Worm (Caenorhabditis elegans) whole organism, mixed stage, embryonic: Measurements from ENCODE around the gene lys-2.

Source experiments
- M03D4.4 ChIP-seq: sonication (generic microtip); optimal IDR thresholded peaks from 2 replicates; lab custom pipeline; 2017; ENCODE audit warnings: mild to moderate bottlenecking, missing genetic modification characterization, missing compliant biosample characterization
- bed-3 ChIP-seq: fragments of 200-800 bp; sonication (Bioruptor generic); optimal IDR thresholded peaks from 3 replicates; lab custom pipeline; 2018; ENCODE audit warnings: mild to moderate bottlenecking, missing genetic modification characterization, moderate library complexity, missing compliant biosample characterization
- blmp-1 ChIP-seq: fragments of 150-350 bp; optimal IDR thresholded peaks from 2 replicates; lab custom pipeline; 2014; ENCODE audit warnings: missing biosample characterization, missing genetic modification characterization
- ceh-39 ChIP-seq: fragments of 150-350 bp; optimal IDR thresholded peaks from 2 replicates; lab custom pipeline; 2014; ENCODE audit warnings: missing biosample characterization, missing genetic modification characterization
- ceh-43 ChIP-seq: fragments of 200-800 bp; sonication (Bioruptor generic); optimal IDR thresholded peaks from 2 replicates; lab custom pipeline; 2018; ENCODE audit warnings: mild to moderate bottlenecking, missing genetic modification characterization, moderate library complexity, missing compliant biosample characterization
- ceh-83 ChIP-seq: fragments of 200-800 bp; sonication (Bioruptor generic); optimal IDR thresholded peaks from 2 replicates; lab custom pipeline; 2018; ENCODE audit warnings: mild to moderate bottlenecking, missing genetic modification characterization, missing compliant biosample characterization
- ces-1 ChIP-seq: fragments of 150-350 bp; optimal IDR thresholded peaks from 2 replicates; lab custom pipeline; 2014; ENCODE audit warnings: missing biosample characterization, missing genetic modification reagents, missing genetic modification characterization
- cnd-1 ChIP-seq: fragments of 200-800 bp; sonication (Bioruptor generic); optimal IDR thresholded peaks from 2 replicates; lab custom pipeline; 2018; ENCODE audit warnings: mild to moderate bottlenecking, missing genetic modification characterization, missing compliant biosample characterization
- elt-1 ChIP-seq: sonication (generic microtip); optimal IDR thresholded peaks from 2 replicates; lab custom pipeline; 2017; ENCODE audit warnings: missing genetic modification characterization, mild to moderate bottlenecking, missing compliant biosample characterization, antibody characterized with exemption, moderate library complexity, borderline replicate concordance; ENCODE audit not compliant: insufficient read depth
- elt-3 ChIP-seq: fragments of 150-350 bp; optimal IDR thresholded peaks from 2 replicates; lab custom pipeline; 2014; ENCODE audit warnings: missing biosample characterization, missing genetic modification characterization
- flh-1 ChIP-seq: fragments of 200-800 bp; sonication (Bioruptor generic); optimal IDR thresholded peaks from 2 replicates; lab custom pipeline; 2018; ENCODE audit warnings: mild to moderate bottlenecking, missing genetic modification characterization, moderate library complexity, missing compliant biosample characterization
- ham-2 ChIP-seq: fragments of 200-800 bp; sonication (Bioruptor generic); optimal IDR thresholded peaks from 2 replicates; lab custom pipeline; 2018; ENCODE audit warnings: mild to moderate bottlenecking, missing genetic modification characterization, missing compliant biosample characterization
- hlh-1 ChIP-seq: fragments of 150-350 bp; optimal IDR thresholded peaks from 2 replicates; lab custom pipeline; 2014; ENCODE audit warnings: missing biosample characterization, missing genetic modification reagents, missing genetic modification characterization
- lin-13 ChIP-seq: fragments of 150-350 bp; optimal IDR thresholded peaks from 2 replicates; lab custom pipeline; 2014; ENCODE audit warnings: missing biosample characterization, missing genetic modification characterization
- lsy-2 ChIP-seq: fragments of 150-350 bp; optimal IDR thresholded peaks from 2 replicates; lab custom pipeline; 2014; ENCODE audit warnings: missing biosample characterization, missing genetic modification characterization
- mab-5 ChIP-seq: fragments of 150-350 bp; optimal IDR thresholded peaks from 2 replicates; lab custom pipeline; 2014; ENCODE audit warnings: missing biosample characterization, missing genetic modification characterization
- mls-2 ChIP-seq: sonication (generic microtip); optimal IDR thresholded peaks from 2 replicates; lab custom pipeline; 2016; ENCODE audit warnings: mild to moderate bottlenecking, missing genetic modification characterization, moderate library complexity, missing compliant biosample characterization
- nhr-12 ChIP-seq: fragments of 150-350 bp; optimal IDR thresholded peaks from 2 replicates; lab custom pipeline; 2014; ENCODE audit warnings: missing biosample characterization, missing genetic modification characterization
- nhr-2 ChIP-seq: fragments of 150-350 bp; optimal IDR thresholded peaks from 2 replicates; lab custom pipeline; 2014; ENCODE audit warnings: missing biosample characterization, missing genetic modification characterization
- nhr-237 ChIP-seq: fragments of 150-350 bp; optimal IDR thresholded peaks from 2 replicates; lab custom pipeline; 2014; ENCODE audit warnings: missing biosample characterization, missing genetic modification characterization
- nhr-28 ChIP-seq: fragments of 150-350 bp; optimal IDR thresholded peaks from 2 replicates; lab custom pipeline; 2014; ENCODE audit warnings: missing biosample characterization, missing genetic modification characterization
- nhr-76 ChIP-seq: sonication (generic microtip); optimal IDR thresholded peaks from 2 replicates; lab custom pipeline; 2017; ENCODE audit warnings: missing biosample characterization, missing genetic modification characterization
- pha-4 ChIP-seq: fragments of 150-350 bp; optimal IDR thresholded peaks from 2 replicates; lab custom pipeline; 2018; ENCODE audit warnings: missing biosample characterization, missing genetic modification reagents, missing genetic modification characterization
- sem-2 ChIP-seq: fragments of 200-800 bp; sonication (Bioruptor generic); optimal IDR thresholded peaks from 2 replicates; lab custom pipeline; 2018; ENCODE audit warnings: mild to moderate bottlenecking, missing genetic modification characterization, missing compliant biosample characterization
- snpc-4 ChIP-seq: fragments of 150-350 bp; optimal IDR thresholded peaks from 2 replicates; lab custom pipeline; 2014; ENCODE audit warnings: missing biosample characterization, missing genetic modification characterization
- sptf-1 ChIP-seq: sonication (generic microtip); optimal IDR thresholded peaks from 2 replicates; lab custom pipeline; 2017; ENCODE audit warnings: mild to moderate bottlenecking, missing genetic modification characterization, moderate library complexity, missing compliant biosample characterization
- unc-39 ChIP-seq: fragments of 150-350 bp; optimal IDR thresholded peaks from 2 replicates; lab custom pipeline; 2014; ENCODE audit warnings: missing biosample characterization, missing genetic modification characterization
- unc-62 ChIP-seq: fragments of 150-350 bp; optimal IDR thresholded peaks from 2 replicates; lab custom pipeline; 2014; ENCODE audit warnings: missing biosample characterization, missing genetic modification reagents, missing genetic modification characterization
- zip-8 ChIP-seq: fragments of 150-350 bp; optimal IDR thresholded peaks from 2 replicates; lab custom pipeline; 2014; ENCODE audit warnings: missing biosample characterization, missing genetic modification characterization
- ztf-11 ChIP-seq: fragments of 150-350 bp; optimal IDR thresholded peaks from 2 replicates; lab custom pipeline; 2014; ENCODE audit warnings: missing biosample characterization, missing genetic modification characterization

lys-2 gene

DNA sequence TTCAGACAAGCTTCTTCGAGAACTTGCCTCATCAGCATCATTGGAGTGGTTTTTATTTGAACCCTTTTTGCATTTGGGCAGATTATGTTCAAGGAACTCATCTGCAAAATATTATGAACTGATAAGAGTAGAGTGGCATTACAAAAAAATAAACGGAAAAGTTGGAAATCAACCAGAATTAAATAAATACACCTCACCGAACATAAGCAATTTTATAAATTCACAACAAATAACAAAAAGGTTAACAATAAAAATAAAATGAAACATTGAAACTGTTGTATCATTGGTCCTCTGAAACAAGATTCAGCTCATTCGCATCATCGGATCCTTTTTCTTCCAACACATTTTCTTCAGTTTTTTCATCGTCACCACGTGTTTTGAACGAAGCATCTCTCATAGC lies 36.0 kb upstream of the lys-2 start, which contains the start of gene asps-1:
Gene asps-1 (minus strand): TSS at position 101 of the 400 bp plus-strand sequence.
- no peak for TF ChIP-seq sptf-1 (tag; lab: Kevin White, UChicago)
- TF ChIP-seq elt-3 (tag; lab: Kevin White, UChicago), result no peak
- no peak for TF ChIP-seq snpc-4 (tag; lab: Kevin White, UChicago)
- TF ChIP-seq sem-2 (GFP tag; lab: Kevin White, UChicago), result no peak
- no peak for TF ChIP-seq ham-2 (GFP tag; lab: Kevin White, UChicago)
- no peak for TF ChIP-seq ceh-43 (GFP tag; lab: Kevin White, UChicago)
- no peak for TF ChIP-seq ceh-39
- no peak for TF ChIP-seq bed-3 (GFP tag; lab: Kevin White, UChicago)
- TF ChIP-seq nhr-76 (tag; lab: Kevin White, UChicago), result no peak

ce11 chrV:10314371-10314770 lies 33.1 kb upstream of the lys-2 start, which contains the start of gene trx-2:
Gene trx-2, plus strand, starts transcription at chrV:10314671.
- no peak for TF ChIP-seq sptf-1 (tag; lab: Kevin White, UChicago)
- no peak for TF ChIP-seq zip-8 (tag; lab: Kevin White, UChicago)
- TF ChIP-seq mab-5, result no peak
- TF ChIP-seq M03D4.4 (tag; lab: Kevin White, UChicago), result no peak
- TF ChIP-seq lin-13 (tag; lab: Kevin White, UChicago), result no peak
- no peak for TF ChIP-seq unc-62 (GFP tag; lab: Kevin White, UChicago)
- TF ChIP-seq ceh-43 (GFP tag; lab: Kevin White, UChicago), result no peak
- TF ChIP-seq nhr-237 (tag; lab: Kevin White, UChicago), result no peak

DNA sequence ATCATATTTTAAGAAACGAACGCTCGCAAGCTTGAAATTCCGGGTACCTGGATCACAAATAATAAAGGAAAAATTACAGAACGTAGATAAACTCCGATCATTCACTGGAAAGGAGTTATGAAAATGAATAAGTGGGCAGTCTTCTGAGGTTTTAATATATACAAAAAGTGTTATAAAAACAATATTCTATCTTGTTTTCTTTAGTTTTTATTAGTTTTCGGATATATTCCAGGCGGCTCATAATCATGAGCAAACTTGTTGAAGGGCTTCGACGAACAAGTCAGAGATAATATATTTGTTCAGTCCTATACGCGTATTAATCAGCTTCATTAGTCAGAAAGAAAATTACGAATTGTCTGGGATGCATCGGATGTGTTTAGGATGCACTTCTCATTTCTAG lies 32.7 kb upstream of the lys-2 start, which contains the start of gene gcy-6:
Gene gcy-6 (minus strand): TSS at position 101 of the 400 bp plus-strand sequence.
- TF ChIP-seq zip-8 (tag; lab: Kevin White, UChicago) (no peak), sem-2 (GFP tag; lab: Kevin White, UChicago) (no peak), hlh-1 (tag; lab: Kevin White, UChicago) (no peak), ceh-83 (GFP tag; lab: Kevin White, UChicago) (no peak), nhr-76 (tag; lab: Kevin White, UChicago) (no peak), ztf-11 (tag; lab: Kevin White, UChicago) (no peak), nhr-237 (tag; lab: Kevin White, UChicago) (no peak), bed-3 (GFP tag; lab: Kevin White, UChicago) (no peak), nhr-28 (tag; lab: Kevin White, UChicago) (no peak), unc-39 (tag; lab: Kevin White, UChicago) (no peak), flh-1 (GFP tag; lab: Kevin White, UChicago) (no peak), elt-3 (tag; lab: Kevin White, UChicago) (no peak)

DNA sequence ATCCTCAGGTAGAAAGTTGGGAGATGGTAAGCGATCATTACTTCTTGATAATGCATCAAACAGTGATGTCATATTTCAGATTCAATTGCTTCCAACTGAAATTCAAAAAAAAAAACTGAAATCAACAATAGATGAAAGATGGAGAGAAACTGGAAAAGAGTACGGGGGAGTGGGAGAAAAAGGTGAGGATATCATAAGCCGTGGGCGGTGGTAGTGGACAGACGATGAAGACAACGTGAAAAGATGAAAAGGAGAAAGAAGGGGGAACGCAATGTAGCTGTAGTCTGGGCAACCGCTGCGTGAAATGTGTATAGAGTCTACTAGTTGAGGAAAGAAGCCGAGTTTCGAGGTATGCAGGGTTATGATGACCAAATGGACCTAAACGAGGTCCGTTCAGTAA lies 26.0 kb upstream of the lys-2 start, which contains the start of gene che-12:
Gene che-12 (minus strand): TSS at position 101 of the 400 bp plus-strand sequence.
- TF ChIP-seq nhr-2 (tag; lab: Kevin White, UChicago) (no peak), ces-1 (no peak), nhr-28 (tag; lab: Kevin White, UChicago) (no peak), sem-2 (GFP tag; lab: Kevin White, UChicago) (no peak), ceh-83 (GFP tag; lab: Kevin White, UChicago) (no peak), nhr-12 (tag; lab: Kevin White, UChicago) (no peak), M03D4.4 (tag; lab: Kevin White, UChicago) (no peak), cnd-1 (no peak), lsy-2 (tag; lab: Kevin White, UChicago) (no peak), pha-4 (no peak), elt-1 (tag; lab: Kevin White, UChicago) (no peak), nhr-237 (tag; lab: Kevin White, UChicago) (no peak), ceh-39 (no peak), unc-62 (GFP tag; lab: Kevin White, UChicago) (no peak), hlh-1 (tag; lab: Kevin White, UChicago) (no peak), mls-2 (no peak), mab-5 (no peak), blmp-1 (no peak)

DNA sequence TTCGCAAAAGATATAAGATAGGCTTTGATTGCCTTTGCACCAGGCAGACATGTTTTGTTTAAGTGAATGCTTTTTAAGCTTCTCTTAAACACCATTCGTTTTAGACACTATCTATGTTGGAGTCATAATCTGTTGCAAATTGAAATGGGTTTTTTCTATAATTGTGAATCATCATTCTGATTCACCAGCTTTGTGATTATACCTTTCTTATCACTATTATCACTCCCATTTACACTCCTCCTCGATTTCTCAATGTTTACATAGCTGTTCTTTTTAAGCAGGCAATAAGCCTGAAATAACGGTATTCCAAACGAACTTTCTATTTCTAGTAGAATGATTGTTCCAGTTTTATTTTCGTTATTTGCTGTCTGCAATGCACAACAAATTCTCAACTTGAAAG lies 15.8 kb upstream of the lys-2 start, which contains the start of gene B0024.4:
Gene B0024.4 (plus strand): TSS at position 301 of the 400 bp plus-strand sequence.
- TF ChIP-seq M03D4.4 (tag; lab: Kevin White, UChicago), result no peak
- TF ChIP-seq ztf-11 (tag; lab: Kevin White, UChicago), result no peak
- no peak for TF ChIP-seq cnd-1
- TF ChIP-seq blmp-1, result no peak
